Worm (Caenorhabditis elegans) whole organism, L4 larva: ENCODE results near the gene W05H9.4.
A peak's percentile ranks its signal among the peaks of the same experiment; 100 is the strongest.

ENCODE experiments used
- ctbp-1 ChIP-seq: fragments of 200-800 bp; sonication (Bioruptor generic); IDR thresholded peaks from 2 replicates; pipeline ENCODE4 v1.3.6; 2022; ENCODE audit warnings: missing genetic modification reagents, missing genetic modification characterization, missing compliant biosample characterization
- dmd-6 ChIP-seq: fragments of 200-800 bp; sonication (Bioruptor generic); IDR thresholded peaks from 2 replicates; pipeline ENCODE4 v1.3.6; 2022; ENCODE audit warnings: missing genetic modification reagents, missing genetic modification characterization, missing compliant biosample characterization
- dve-1 ChIP-seq: sonication (generic microtip); optimal IDR thresholded peaks from 2 replicates; lab custom pipeline; 2017; ENCODE audit warnings: antibody characterized with exemption, mild to moderate bottlenecking, missing genetic modification characterization, missing compliant biosample characterization; ENCODE audit not compliant: insufficient read depth
- fkh-10 ChIP-seq: fragments of 150-350 bp; optimal IDR thresholded peaks from 2 replicates; lab custom pipeline; 2014; ENCODE audit warnings: missing biosample characterization, missing genetic modification reagents, missing genetic modification characterization
- lin-13 ChIP-seq: fragments of 150-350 bp; optimal IDR thresholded peaks from 2 replicates; lab custom pipeline; 2014; ENCODE audit warnings: missing biosample characterization, missing genetic modification reagents, missing genetic modification characterization
- madf-5 ChIP-seq, 2 experiments: fragments of 200-800 bp; sonication (Bioruptor generic); IDR thresholded peaks; 2 replicates each; pipeline ENCODE4 v1.3.6; 2022; ENCODE audit warnings: missing compliant biosample characterization in 2 of 2, missing genetic modification characterization in 2 of 2
- nhr-237 ChIP-seq: sonication (generic microtip); optimal IDR thresholded peaks from 2 replicates; lab custom pipeline; 2017; ENCODE audit warnings: missing biosample characterization, missing genetic modification characterization
- nhr-28 ChIP-seq: fragments of 150-350 bp; optimal IDR thresholded peaks from 2 replicates; lab custom pipeline; 2014; ENCODE audit warnings: missing biosample characterization, missing genetic modification characterization
- nhr-76 ChIP-seq: fragments of 150-350 bp; optimal IDR thresholded peaks from 2 replicates; lab custom pipeline; 2014; ENCODE audit warnings: missing biosample characterization, missing genetic modification characterization
- zfp-2 ChIP-seq: sonication (generic microtip); optimal IDR thresholded peaks from 2 replicates; lab custom pipeline; 2016; ENCODE audit warnings: mild to moderate bottlenecking, missing genetic modification characterization, missing compliant biosample characterization

DNA sequence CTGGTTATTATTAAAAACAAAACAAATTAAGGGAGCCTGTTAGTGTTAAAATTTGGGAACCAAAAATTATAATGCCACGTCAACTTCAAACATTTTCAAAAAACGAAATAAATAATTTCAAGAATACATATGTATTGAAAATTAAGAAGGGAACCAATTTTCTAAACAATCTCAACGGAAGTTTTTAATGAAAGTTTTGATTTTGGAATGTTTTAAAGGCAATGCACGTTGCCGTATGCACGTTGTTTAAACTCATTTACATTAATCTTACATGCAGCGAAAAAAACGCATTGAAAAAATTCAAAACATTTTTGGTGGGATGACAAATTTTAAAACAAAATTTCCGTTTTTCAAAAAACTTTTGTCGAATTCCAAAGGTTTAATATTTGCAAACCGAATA is 10.3 kb downstream of the W05H9.4 start:
- TF ChIP-seq zfp-2 (tag; lab: Kevin White, UChicago) (no peak), nhr-28 (tag; lab: Kevin White, UChicago) (no peak), fkh-10 (GFP tag; lab: Kevin White, UChicago) (no peak), nhr-76 (tag; lab: Kevin White, UChicago) (no peak), madf-5 (GFP tag; IDR thresholded peaks at IDR 0.05; lab: Robert Waterston, UW) (no peak), dve-1 (tag; lab: Kevin White, UChicago) (peak; percentile 63), lin-13 (GFP tag; lab: Kevin White, UChicago) (no peak), nhr-237 (tag; lab: Kevin White, UChicago) (no peak), ctbp-1 (no peak), dmd-6 (GFP tag; lab: Robert Waterston, UW) (no peak)
